Fruit fly (Drosophila melanogaster): ENCODE measurements around the gene CG11345.

Gene CG11345

dm6 chr3L:4461454-4462045, 3.6 kb upstream of the CG11345 start, which contains the start of gene CG15023:
TSS of gene CG15023 (minus strand) at chr3L:4461504.
- TF ChIP-seq CG7786 (GFP tag; optimal IDR thresholded peaks at IDR 0.05) = no peak
- no peak for TF ChIP-seq CG18619 (GFP tag; optimal IDR thresholded peaks at IDR 0.05)
- no peak for TF ChIP-seq CG9932 (GFP tag; IDR thresholded peaks at IDR 0.05)
- no peak for TF ChIP-seq Hr39 (optimal IDR thresholded peaks at IDR 0.05)
- 0 out of 2 replicates have a peak, but pooled peaks have one; percentile 19 for TF ChIP-seq sob (GFP tag; IDR thresholded peaks at IDR 0.05)
- no peak for TF ChIP-seq kni (GFP tag; optimal IDR thresholded peaks at IDR 0.05)
- TF ChIP-seq CG31441 (GFP tag; IDR thresholded peaks at IDR 0.05) = 0 out of 2 replicates have a peak, but pooled peaks have one; percentile 26
- TF ChIP-seq CG8281 (tag; optimal IDR thresholded peaks at IDR 0.05) = no peak
- peak; percentile 17 for TF ChIP-seq CG17568 (GFP tag; optimal IDR thresholded peaks at IDR 0.05)
- TF ChIP-seq hbn (GFP tag; IDR thresholded peaks at IDR 0.05; ENCODE audit: partially characterized antibody) = no peak
- TF ChIP-seq CG6689 (GFP tag; IDR thresholded peaks at IDR 0.05) = peak; percentile 25; the same call in 1 of the 2 replicates
- TF ChIP-seq CG13287 (GFP tag; IDR thresholded peaks at IDR 0.05; ENCODE audit: partially characterized antibody) = no peak
- no peak for TF ChIP-seq CG9727 (GFP tag; optimal IDR thresholded peaks at IDR 0.05)
- TF ChIP-seq rib (GFP tag; IDR thresholded peaks at IDR 0.05) = no peak
- no peak for TF ChIP-seq H2.0 (GFP tag; IDR thresholded peaks at IDR 0.05)
- TF ChIP-seq CG10462 (GFP tag; optimal IDR thresholded peaks at IDR 0.05) = no peak
- no peak for TF ChIP-seq ems (GFP tag; optimal IDR thresholded peaks at IDR 0.05)
- TF ChIP-seq Rfx (GFP tag; IDR thresholded peaks at IDR 0.05) = peak; percentile 43
- TF ChIP-seq Trl (optimal IDR thresholded peaks at IDR 0.05) = no peak
- no peak for TF ChIP-seq Trl (GFP tag; optimal IDR thresholded peaks at IDR 0.05)
- no peak for TF ChIP-seq CG11456 (GFP tag; IDR thresholded peaks at IDR 0.05)
- TF ChIP-seq Mrtf (GFP tag; IDR thresholded peaks at IDR 0.05) = no peak
- TF ChIP-seq CTCF (GFP tag; optimal IDR thresholded peaks at IDR 0.05) = no peak
- TF ChIP-seq D19A (tag; optimal IDR thresholded peaks at IDR 0.05) = no peak
- no peak for TF ChIP-seq chm (GFP tag; IDR thresholded peaks at IDR 0.05)
- TF ChIP-seq CG5245 (GFP tag; optimal IDR thresholded peaks at IDR 0.05) = no peak
- TF ChIP-seq CoRest (tag; optimal IDR thresholded peaks at IDR 0.05) = peak; percentile 35
- TF ChIP-seq CG14860 (GFP tag; IDR thresholded peaks at IDR 0.05; ENCODE audit: partially characterized antibody) = no peak
- peak; percentile 20 for TF ChIP-seq CG9817 (tag; optimal IDR thresholded peaks at IDR 0.05)
- TF ChIP-seq Hmr (GFP tag; optimal IDR thresholded peaks at IDR 0.05) = peak; percentile 41
- TF ChIP-seq CG30431 (GFP tag; optimal IDR thresholded peaks at IDR 0.05) = no peak
- TF ChIP-seq CG14965 (GFP tag; optimal IDR thresholded peaks at IDR 0.05; ENCODE audit: borderline replicate concordance) = no peak
- TF ChIP-seq CG11093 (GFP tag; IDR thresholded peaks at IDR 0.05) = no peak
- TF ChIP-seq CG18476 (GFP tag; optimal IDR thresholded peaks at IDR 0.05) = no peak
- no peak for TF ChIP-seq Mad (GFP tag; optimal IDR thresholded peaks at IDR 0.05)
- TF ChIP-seq CG7745 (tag; optimal IDR thresholded peaks at IDR 0.05) = no peak
- TF ChIP-seq dimm (GFP tag; IDR thresholded peaks at IDR 0.05) = no peak
- no peak for TF ChIP-seq twi (tag; optimal IDR thresholded peaks at IDR 0.05)
- TF ChIP-seq CG6791 (GFP tag; IDR thresholded peaks at IDR 0.05; ENCODE audit: partially characterized antibody) = no peak
- peak; percentile 30 for TF ChIP-seq esg (GFP tag; conservative IDR thresholded peaks at IDR 0.05)
- TF ChIP-seq Atf6 (GFP tag; IDR thresholded peaks at IDR 0.05) = 0 out of 2 replicates have a peak, but pooled peaks have one; percentile 7
- TF ChIP-seq CG18011 (GFP tag; optimal IDR thresholded peaks at IDR 0.05) = no peak
- no peak for TF ChIP-seq ftz-f1 (GFP tag; optimal IDR thresholded peaks at IDR 0.05)
- peak; percentile 42 for TF ChIP-seq Meics (GFP tag; optimal IDR thresholded peaks at IDR 0.05)
- no peak for TF ChIP-seq maf-S (GFP tag; optimal IDR thresholded peaks at IDR 0.05)
- no peak for TF ChIP-seq ewg (GFP tag; optimal IDR thresholded peaks at IDR 0.05)
- no peak for TF ChIP-seq gro (GFP tag; optimal IDR thresholded peaks at IDR 0.05)
- TF ChIP-seq bcd (GFP tag; optimal IDR thresholded peaks at IDR 0.05) = peak; percentile 4
- TF ChIP-seq Xbp1 (GFP tag; optimal IDR thresholded peaks at IDR 0.05) = peak; percentile 0
- TF ChIP-seq E2f2 (GFP tag; IDR thresholded peaks at IDR 0.05) = 0 out of 2 replicates have a peak, but pooled peaks have one; percentile 7
- TF ChIP-seq Awh (GFP tag; IDR thresholded peaks at IDR 0.05) = no peak
- TF ChIP-seq CG1024 (GFP tag; IDR thresholded peaks at IDR 0.05) = no peak
